Worm (Caenorhabditis elegans) whole organism, L4 larva: Measurements from ENCODE around the gene T19D12.6.

ENCODE experiments used
- F26F4.8 ChIP-seq: fragments of 200-800 bp; sonication (Bioruptor generic); conservative IDR thresholded peaks from 2 replicates; pipeline ENCODE4 v1.3.6; 2022; ENCODE audit warnings: missing genetic modification characterization, missing compliant biosample characterization
- F44E2.7 ChIP-seq: fragments of 200-800 bp; sonication (Bioruptor generic); IDR thresholded peaks from 2 replicates; pipeline ENCODE4 v2.1.2; 2022; ENCODE audit warnings: missing genetic modification characterization, missing compliant biosample characterization
- F49E8.2 ChIP-seq: sonication (generic microtip); optimal IDR thresholded peaks from 2 replicates; lab custom pipeline; 2016; ENCODE audit warnings: missing compliant biosample characterization, mild to moderate bottlenecking, missing genetic modification characterization, borderline replicate concordance
- R02D3.7 ChIP-seq: fragments of 150-350 bp; sonication (generic microtip); optimal IDR thresholded peaks from 3 replicates; lab custom pipeline; 2014; ENCODE audit warnings: missing biosample characterization, missing genetic modification characterization
- Y105C5A.15 ChIP-seq: fragments of 200-800 bp; sonication (Bioruptor generic); IDR thresholded peaks from 2 replicates; pipeline ENCODE4 v1.3.6; 2022; ENCODE audit warnings: missing genetic modification characterization, missing compliant biosample characterization
- ZK337.2 ChIP-seq: fragments of 200-800 bp; sonication (Bioruptor generic); IDR thresholded peaks from 2 replicates; pipeline ENCODE4 v1.3.6; 2022; ENCODE audit warnings: missing genetic modification reagents, missing genetic modification characterization, missing compliant biosample characterization
- attf-4 ChIP-seq: sonication (generic microtip); optimal IDR thresholded peaks from 3 replicates; lab custom pipeline; 2017; ENCODE audit warnings: missing biosample characterization, missing genetic modification characterization
- ceh-20 ChIP-seq: fragments of 200-800 bp; sonication (Bioruptor generic); IDR thresholded peaks from 2 replicates; pipeline ENCODE4 v1.3.6; 2022; ENCODE audit warnings: missing genetic modification reagents, missing genetic modification characterization, missing compliant biosample characterization
- ceh-32 ChIP-seq: sonication (generic microtip); optimal IDR thresholded peaks from 2 replicates; lab custom pipeline; 2016; ENCODE audit warnings: mild to moderate bottlenecking, missing genetic modification characterization, missing compliant biosample characterization; ENCODE audit not compliant: poor library complexity
- ceh-44 ChIP-seq: fragments of 200-800 bp; sonication (Bioruptor generic); IDR thresholded peaks from 2 replicates; pipeline ENCODE4 v1.3.6; 2022; ENCODE audit warnings: missing genetic modification reagents, missing genetic modification characterization, missing compliant biosample characterization
- ceh-82 ChIP-seq: sonication (generic microtip); optimal IDR thresholded peaks from 2 replicates; lab custom pipeline; 2017; ENCODE audit warnings: missing biosample characterization, missing genetic modification characterization
- cey-2 ChIP-seq: sonication (generic microtip); optimal IDR thresholded peaks from 3 replicates; lab custom pipeline; 2017; ENCODE audit warnings: missing genetic modification characterization, mild to moderate bottlenecking, missing compliant biosample characterization, antibody characterized with exemption, borderline replicate concordance; ENCODE audit not compliant: insufficient read depth
- daf-16 ChIP-seq, 3 experiments: sonication (generic microtip); optimal IDR thresholded peaks; 2 replicates each; lab custom pipeline; 2016 to 2017; ENCODE audit warnings: missing genetic modification characterization in 3 of 3, missing genetic modification reagents in 3 of 3, mild to moderate bottlenecking in 2 of 3, missing compliant biosample characterization in 2 of 3, missing biosample characterization in 1 of 3, moderate library complexity in 1 of 3
- daf-8 ChIP-seq: fragments of 200-800 bp; sonication (Bioruptor generic); IDR thresholded peaks from 2 replicates; pipeline ENCODE4 v1.3.6; 2022; ENCODE audit warnings: missing genetic modification characterization, missing compliant biosample characterization
- dmd-6 ChIP-seq: fragments of 200-800 bp; sonication (Bioruptor generic); IDR thresholded peaks from 2 replicates; pipeline ENCODE4 v1.3.6; 2022; ENCODE audit warnings: missing genetic modification reagents, missing genetic modification characterization, missing compliant biosample characterization
- dmd-9 ChIP-seq: fragments of 200-800 bp; sonication (Bioruptor generic); IDR thresholded peaks from 2 replicates; pipeline ENCODE4 v1.3.6; 2022; ENCODE audit warnings: missing genetic modification reagents, missing genetic modification characterization, missing compliant biosample characterization
- egl-43 ChIP-seq: fragments of 200-800 bp; sonication (Bioruptor generic); IDR thresholded peaks from 2 replicates; pipeline ENCODE4 v1.3.6; 2022; ENCODE audit warnings: missing genetic modification reagents, missing genetic modification characterization, missing compliant biosample characterization
- fos-1 ChIP-seq: fragments of 150-350 bp; optimal IDR thresholded peaks from 2 replicates; lab custom pipeline; 2014; ENCODE audit warnings: missing biosample characterization, missing genetic modification characterization
- gei-8 ChIP-seq: fragments of 200-800 bp; sonication (Bioruptor generic); optimal IDR thresholded peaks from 2 replicates; lab custom pipeline; 2018; ENCODE audit warnings: mild to moderate bottlenecking, missing genetic modification characterization, missing compliant biosample characterization
- hif-1 ChIP-seq, 2 experiments: sonication (generic microtip); optimal IDR thresholded peaks; 2 replicates each; lab custom pipeline; 2016 to 2017; ENCODE audit warnings: missing compliant biosample characterization in 2 of 2, missing genetic modification characterization in 2 of 2, missing genetic modification reagents in 2 of 2, missing genotype in 2 of 2, mild to moderate bottlenecking in 1 of 2
- hlh-11 ChIP-seq: fragments of 200-800 bp; sonication (Bioruptor generic); optimal IDR thresholded peaks from 2 replicates; lab custom pipeline; 2018; ENCODE audit warnings: mild to moderate bottlenecking, missing genetic modification characterization, missing compliant biosample characterization
- hmg-1.1 ChIP-seq: fragments of 200-800 bp; sonication (Bioruptor generic); IDR thresholded peaks from 2 replicates; pipeline ENCODE4 v1.3.6; 2022; ENCODE audit warnings: missing genetic modification reagents, missing genetic modification characterization, missing compliant biosample characterization
- lin-15B ChIP-seq: fragments of 150-350 bp; sonication (generic microtip); optimal IDR thresholded peaks from 3 replicates; lab custom pipeline; 2014; ENCODE audit warnings: missing biosample characterization, missing genetic modification characterization
- lin-29 ChIP-seq: fragments of 200-800 bp; sonication (Bioruptor generic); IDR thresholded peaks from 2 replicates; pipeline ENCODE4 v1.3.6; 2022; ENCODE audit warnings: missing genetic modification reagents, missing genetic modification characterization, missing compliant biosample characterization
- lin-39 ChIP-seq: fragments of 150-350 bp; optimal IDR thresholded peaks from 2 replicates; lab custom pipeline; 2014; ENCODE audit warnings: missing biosample characterization, missing genetic modification reagents, missing genetic modification characterization
- lir-3 ChIP-seq: sonication (generic microtip); optimal IDR thresholded peaks from 2 replicates; lab custom pipeline; 2016; ENCODE audit warnings: mild to moderate bottlenecking, missing genetic modification characterization, missing compliant biosample characterization
- lsy-2 ChIP-seq, 2 experiments: fragments of 150-350 bp in 1 of 2; sonication (generic microtip) in 1 of 2; optimal IDR thresholded peaks; 2 replicates each; lab custom pipeline; 2014 to 2017; ENCODE audit warnings: missing biosample characterization in 2 of 2, missing genetic modification characterization in 2 of 2
- madf-9 ChIP-seq: fragments of 200-800 bp; sonication (Bioruptor generic); conservative IDR thresholded peaks from 2 replicates; pipeline ENCODE4 v1.3.6; 2022; ENCODE audit warnings: missing genetic modification reagents, missing genetic modification characterization, missing compliant biosample characterization
- mep-1 ChIP-seq: fragments of 150-350 bp; sonication (generic microtip); optimal IDR thresholded peaks from 3 replicates; lab custom pipeline; 2014; ENCODE audit warnings: missing biosample characterization, missing genetic modification characterization
- nhr-10 ChIP-seq: fragments of 150-350 bp; optimal IDR thresholded peaks from 2 replicates; lab custom pipeline; 2014; ENCODE audit warnings: missing biosample characterization, missing genetic modification characterization
- nhr-237 ChIP-seq: sonication (generic microtip); optimal IDR thresholded peaks from 2 replicates; lab custom pipeline; 2017; ENCODE audit warnings: missing biosample characterization, missing genetic modification characterization
- nhr-48 ChIP-seq: sonication (generic microtip); optimal IDR thresholded peaks from 2 replicates; lab custom pipeline; 2016; ENCODE audit warnings: mild to moderate bottlenecking, missing genetic modification characterization, missing compliant biosample characterization
- nhr-6 ChIP-seq: fragments of 150-350 bp; optimal IDR thresholded peaks from 2 replicates; lab custom pipeline; 2014; ENCODE audit warnings: missing biosample characterization, missing genetic modification characterization
- nhr-77 ChIP-seq: fragments of 150-350 bp; optimal IDR thresholded peaks from 2 replicates; lab custom pipeline; 2014; ENCODE audit warnings: missing biosample characterization, missing genetic modification characterization
- pha-4 ChIP-seq, 2 experiments: fragments of 150-350 bp in 1 of 2; fragments of 200-800 bp in 1 of 2; sonication (Bioruptor generic) in 1 of 2; IDR thresholded peaks in 1 of 2; optimal IDR thresholded peaks in 1 of 2; 2 replicates each; pipeline versions ENCODE4 v1.3.6 to Lab custom; 2014 to 2022; ENCODE audit warnings: missing genetic modification characterization in 2 of 2, missing genetic modification reagents in 2 of 2, missing biosample characterization in 1 of 2, missing compliant biosample characterization in 1 of 2
- pqm-1 ChIP-seq: sonication (generic microtip); optimal IDR thresholded peaks from 2 replicates; lab custom pipeline; 2017; ENCODE audit warnings: missing biosample characterization, missing genetic modification characterization
- rbr-2 ChIP-seq: sonication (generic microtip); optimal IDR thresholded peaks from 2 replicates; lab custom pipeline; 2016; ENCODE audit warnings: missing genotype, missing genetic modification characterization, missing compliant biosample characterization
- skn-1 ChIP-seq: fragments of 150-350 bp; optimal IDR thresholded peaks from 2 replicates; lab custom pipeline; 2014; ENCODE audit warnings: missing biosample characterization, missing genetic modification characterization
- snpc-4 ChIP-seq: fragments of 150-350 bp; optimal IDR thresholded peaks from 2 replicates; lab custom pipeline; 2014; ENCODE audit warnings: missing biosample characterization, missing genetic modification characterization
- spr-3 ChIP-seq: fragments of 200-800 bp; sonication (Bioruptor generic); optimal IDR thresholded peaks from 2 replicates; lab custom pipeline; 2018; ENCODE audit warnings: mild to moderate bottlenecking, missing genetic modification characterization, missing compliant biosample characterization
- tag-97 ChIP-seq: fragments of 200-800 bp; sonication (Bioruptor generic); IDR thresholded peaks from 2 replicates; pipeline ENCODE4 v1.3.6; 2022; ENCODE audit warnings: missing genetic modification characterization, missing compliant biosample characterization
- tra-1 ChIP-seq: fragments of 200-800 bp; sonication (Bioruptor generic); IDR thresholded peaks from 2 replicates; pipeline ENCODE4 v1.3.6; 2022; ENCODE audit warnings: missing genetic modification reagents, missing genetic modification characterization, missing compliant biosample characterization
- unc-39 ChIP-seq: sonication (generic microtip); optimal IDR thresholded peaks from 2 replicates; lab custom pipeline; 2017; ENCODE audit warnings: missing biosample characterization, missing genetic modification characterization
- zag-1 ChIP-seq: fragments of 150-350 bp; optimal IDR thresholded peaks from 2 replicates; lab custom pipeline; 2014; ENCODE audit warnings: missing biosample characterization, missing genetic modification characterization
- zfp-3 ChIP-seq: fragments of 200-800 bp; sonication (Bioruptor generic); conservative IDR thresholded peaks from 2 replicates; pipeline ENCODE4 v1.3.6; 2022; ENCODE audit warnings: missing genetic modification reagents, missing genetic modification characterization, missing compliant biosample characterization
- zip-2 ChIP-seq: fragments of 150-350 bp; optimal IDR thresholded peaks from 2 replicates; lab custom pipeline; 2014; ENCODE audit warnings: missing biosample characterization, missing genetic modification characterization

T19D12.6 gene

DNA sequence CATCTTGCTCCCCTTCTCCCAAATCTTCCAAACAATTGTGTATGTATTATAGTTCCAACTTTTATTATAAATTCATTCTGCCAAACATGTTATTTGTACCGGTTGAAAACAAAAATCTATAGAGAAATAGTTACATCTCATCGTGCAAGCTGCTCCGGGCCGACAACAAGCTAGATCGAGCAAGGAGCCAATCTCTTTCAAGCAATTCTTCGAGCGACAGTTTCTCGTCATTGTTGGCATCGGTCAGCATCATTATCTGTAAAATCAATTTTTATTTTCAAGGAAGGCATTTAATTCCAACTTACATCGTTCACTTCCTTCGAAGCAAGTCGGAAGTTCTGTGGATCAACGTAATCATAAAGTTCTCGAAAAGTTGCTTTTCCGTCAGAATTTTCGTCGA is 51.9 kb downstream of the T19D12.6 start (continued):
- TF ChIP-seq daf-16 (GFP tag; optimal IDR thresholded peaks at IDR 0.05; lab: Kevin White, UChicago), result no peak
- peak; percentile 19 for TF ChIP-seq daf-16 (tag; optimal IDR thresholded peaks at IDR 0.05; lab: Kevin White, UChicago)
- TF ChIP-seq pqm-1 (tag; lab: Kevin White, UChicago), result no peak
- no peak for TF ChIP-seq ceh-44
- TF ChIP-seq unc-39, result no peak
- no peak for TF ChIP-seq nhr-77 (tag; lab: Kevin White, UChicago)

- no peak for TF ChIP-seq Y105C5A.15 (GFP tag; lab: Robert Waterston, UW)
- TF ChIP-seq ceh-82 (tag; lab: Kevin White, UChicago), result no peak
- peak; percentile 1 for TF ChIP-seq nhr-6 (tag; lab: Kevin White, UChicago)
- TF ChIP-seq tag-97 (GFP tag; lab: Robert Waterston, UW), result no peak
- TF ChIP-seq dmd-9 (GFP tag; lab: Robert Waterston, UW), result 0 out of 2 replicates have a peak, but pooled peaks have one; percentile 18
- TF ChIP-seq pha-4 (GFP tag; IDR thresholded peaks at IDR 0.05; lab: Robert Waterston, UW), result no peak
- no peak for TF ChIP-seq pha-4 (tag; optimal IDR thresholded peaks at IDR 0.05; lab: Kevin White, UChicago)
- TF ChIP-seq daf-8 (GFP tag; lab: Robert Waterston, UW), result no peak
- peak; percentile 30 for TF ChIP-seq dmd-6 (GFP tag; lab: Robert Waterston, UW)
- no peak for TF ChIP-seq rbr-2
- no peak for TF ChIP-seq gei-8 (GFP tag; lab: Kevin White, UChicago)
- no peak for TF ChIP-seq mep-1 (tag; lab: Kevin White, UChicago)
- TF ChIP-seq ceh-44, result no peak
- no peak for TF ChIP-seq cey-2 (tag; lab: Kevin White, UChicago)
- no peak for TF ChIP-seq lin-15B (tag; lab: Kevin White, UChicago)
- TF ChIP-seq nhr-237, result no peak
- TF ChIP-seq hlh-11 (tag; lab: Kevin White, UChicago), result no peak
- TF ChIP-seq hif-1 (tag; optimal IDR thresholded peaks at IDR 0.05; lab: Kevin White, UChicago), result no peak
- TF ChIP-seq lin-39, result no peak
- no peak for TF ChIP-seq daf-16 (GFP tag; optimal IDR thresholded peaks at IDR 0.05; lab: Kevin White, UChicago)
- peak; percentile 34 for TF ChIP-seq daf-16 (tag; optimal IDR thresholded peaks at IDR 0.05; lab: Kevin White, UChicago)
- peak in 1 of 2 experiments; percentile 6 for TF ChIP-seq lsy-2 (tag; optimal IDR thresholded peaks at IDR 0.05; lab: Kevin White, UChicago)
- TF ChIP-seq zag-1 (tag; lab: Kevin White, UChicago), result no peak
- no peak for TF ChIP-seq snpc-4 (tag; lab: Kevin White, UChicago)
- TF ChIP-seq ZK337.2 (GFP tag; lab: Robert Waterston, UW), result no peak
- TF ChIP-seq nhr-10, result no peak
- TF ChIP-seq attf-4 (tag; lab: Kevin White, UChicago), result no peak
- TF ChIP-seq fos-1 (tag; lab: Kevin White, UChicago), result peak; percentile 42
- no peak for TF ChIP-seq spr-3
- TF ChIP-seq, all 104 proteins: peak for 6
Observed at ce11 chrII:6589408-6589807, 53.5 kb downstream of the T19D12.6 start, which contains the start of gene vps-32.1. Gene vps-32.1 (plus strand): TSS chrII:6589708.

- peak; percentile 78 for TF ChIP-seq egl-43
- peak; percentile 75 for TF ChIP-seq zip-2 (tag; lab: Kevin White, UChicago)
- no peak for TF ChIP-seq ZK337.2 (GFP tag; lab: Robert Waterston, UW)
- TF ChIP-seq ceh-32 (tag; lab: Kevin White, UChicago), result peak; percentile 17
- peak; percentile 81 for TF ChIP-seq tra-1 (GFP tag; lab: Robert Waterston, UW)
- peak; percentile 97 for TF ChIP-seq mep-1 (tag; lab: Kevin White, UChicago)
- peak; percentile 88 for TF ChIP-seq hmg-1.1 (GFP tag; lab: Robert Waterston, UW)
- peak; percentile 84 for TF ChIP-seq F49E8.2 (tag; lab: Kevin White, UChicago)
- peak; percentile 72 for TF ChIP-seq lin-29 (GFP tag; lab: Robert Waterston, UW)
- no peak for TF ChIP-seq F44E2.7 (GFP tag; lab: Robert Waterston, UW)
- peak; percentile 75 for TF ChIP-seq madf-9 (GFP tag; lab: Robert Waterston, UW)
- no peak for TF ChIP-seq F26F4.8 (GFP tag; lab: Robert Waterston, UW)
- TF ChIP-seq hlh-11 (tag; lab: Kevin White, UChicago), result peak; percentile 97
- peak; percentile 89 for TF ChIP-seq ceh-20 (GFP tag; lab: Robert Waterston, UW)
- TF ChIP-seq zfp-3 (GFP tag; lab: Robert Waterston, UW), result peak; percentile 63; the same call in 1 of the 2 replicates
- no peak for TF ChIP-seq skn-1
- peak; percentile 65 for TF ChIP-seq zag-1 (tag; lab: Kevin White, UChicago)
- peak; percentile 7 for TF ChIP-seq lir-3 (tag; lab: Kevin White, UChicago)
- peak; percentile 92 for TF ChIP-seq nhr-48 (tag; lab: Kevin White, UChicago)
- TF ChIP-seq R02D3.7 (tag; lab: Kevin White, UChicago), result peak; percentile 10
- no peak for TF ChIP-seq dmd-9 (GFP tag; lab: Robert Waterston, UW)
Observed at ce11 chrII:6588605-6589292, 54.2 kb downstream of the T19D12.6 start, which contains the start of gene icd-1. Gene icd-1 (minus strand): TSS chrII:6588655.
